Fruit fly (Drosophila melanogaster): ENCODE results near the gene CG32119.

Gene CG32119

DNA sequence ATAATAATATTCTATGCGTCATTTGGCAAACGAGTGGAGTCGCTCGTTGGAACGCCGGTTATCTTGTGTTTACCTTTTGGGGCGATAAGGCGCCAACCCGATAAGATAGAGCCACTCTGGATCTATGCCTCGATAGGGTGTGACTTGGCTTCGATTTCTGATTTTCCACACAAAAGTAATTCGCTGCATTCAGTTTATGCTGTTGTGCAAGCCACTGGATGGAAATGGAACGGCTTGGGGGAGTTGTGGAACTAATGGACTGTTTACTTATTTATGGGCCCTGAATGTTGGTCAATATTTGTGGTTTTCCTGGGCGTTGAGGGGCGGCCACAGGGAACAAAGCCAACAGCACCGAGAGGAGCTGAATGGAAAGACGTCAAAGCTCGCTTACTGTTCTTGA lies 15.8 kb downstream of the CG32119 start (continued):
- TF ChIP-seq lov (optimal IDR thresholded peaks at IDR 0.05): no peak
- no peak for TF ChIP-seq lov (GFP tag; IDR thresholded peaks at IDR 0.05)
- no peak for TF ChIP-seq CG6791 (GFP tag; IDR thresholded peaks at IDR 0.05; ENCODE audit: partially characterized antibody)
- TF ChIP-seq otp (GFP tag; IDR thresholded peaks at IDR 0.05): 0 out of 3 replicates have a peak, but pooled peaks have one; percentile 16
- TF ChIP-seq knrl (GFP tag; IDR thresholded peaks at IDR 0.05; ENCODE audit: partially characterized antibody): no peak
- TF ChIP-seq vfl (GFP tag; optimal IDR thresholded peaks at IDR 0.05): no peak
- no peak for TF ChIP-seq ftz-f1 (GFP tag; optimal IDR thresholded peaks at IDR 0.05)
- TF ChIP-seq CG5953 (GFP tag; IDR thresholded peaks at IDR 0.05): no peak
- peak; percentile 44 for TF ChIP-seq CG7745 (tag; optimal IDR thresholded peaks at IDR 0.05)
- no peak for TF ChIP-seq C15 (GFP tag; IDR thresholded peaks at IDR 0.05)
- TF ChIP-seq CG6254 (GFP tag; optimal IDR thresholded peaks at IDR 0.05): peak; percentile 55
- TF ChIP-seq crp (GFP tag; optimal IDR thresholded peaks at IDR 0.05): no peak
- no peak for TF ChIP-seq disco-r (GFP tag; optimal IDR thresholded peaks at IDR 0.05)
- no peak for TF ChIP-seq BEAF-32 (GFP tag; optimal IDR thresholded peaks at IDR 0.05)
- no peak for TF ChIP-seq dmrt99B (tag; optimal IDR thresholded peaks at IDR 0.05)
- TF ChIP-seq sd (tag; optimal IDR thresholded peaks at IDR 0.05): peak; percentile 33
- TF ChIP-seq CG17359 (tag; optimal IDR thresholded peaks at IDR 0.05): peak; percentile 16
- TF ChIP-seq CG18011 (GFP tag; optimal IDR thresholded peaks at IDR 0.05): no peak
- TF ChIP-seq jumu (GFP tag; optimal IDR thresholded peaks at IDR 0.05): no peak
- no peak for TF ChIP-seq CG14050 (GFP tag; IDR thresholded peaks at IDR 0.05)
- TF ChIP-seq slbo (GFP tag; IDR thresholded peaks at IDR 0.05): 0 out of 2 replicates have a peak, but pooled peaks have one; percentile 20
- TF ChIP-seq crol (GFP tag; IDR thresholded peaks at IDR 0.05): 0 out of 2 replicates have a peak, but pooled peaks have one; percentile 30
- no peak for TF ChIP-seq Usf (GFP tag; optimal IDR thresholded peaks at IDR 0.05)
- TF ChIP-seq ac (GFP tag; optimal IDR thresholded peaks at IDR 0.05): no peak
- TF ChIP-seq Dip3 (GFP tag; optimal IDR thresholded peaks at IDR 0.05): no peak
- TF ChIP-seq danr (GFP tag; IDR thresholded peaks at IDR 0.05): no peak
- no peak for TF ChIP-seq tin (GFP tag; optimal IDR thresholded peaks at IDR 0.05)
- no peak for TF ChIP-seq CG3281 (GFP tag; optimal IDR thresholded peaks at IDR 0.05)
- no peak for TF ChIP-seq CG18599 (GFP tag; optimal IDR thresholded peaks at IDR 0.05)
- TF ChIP-seq ash1 (GFP tag; optimal IDR thresholded peaks at IDR 0.05): no peak
- TF ChIP-seq HLH3B (GFP tag; IDR thresholded peaks at IDR 0.05): no peak; the same call in 1 of the 2 replicates
- TF ChIP-seq CG11398 (GFP tag; optimal IDR thresholded peaks at IDR 0.05): no peak
- no peak for TF ChIP-seq maf-S (GFP tag; optimal IDR thresholded peaks at IDR 0.05)
- TF ChIP-seq nerfin-2 (GFP tag; IDR thresholded peaks at IDR 0.05; ENCODE audit: partially characterized antibody): no peak
- TF ChIP-seq grn (GFP tag; optimal IDR thresholded peaks at IDR 0.05): peak; percentile 93
- TF ChIP-seq CG4820 (GFP tag; optimal IDR thresholded peaks at IDR 0.05): no peak
- TF ChIP-seq sqz (GFP tag; optimal IDR thresholded peaks at IDR 0.05): no peak
- peak; percentile 39 for TF ChIP-seq Vsx1 (GFP tag; optimal IDR thresholded peaks at IDR 0.05)
- no peak for TF ChIP-seq nmo (GFP tag; optimal IDR thresholded peaks at IDR 0.05)
- TF ChIP-seq chinmo (GFP tag; IDR thresholded peaks at IDR 0.05; ENCODE audit: partially characterized antibody): peak; percentile 77; the same call in 1 of the 4 replicates
- no peak for TF ChIP-seq tll (GFP tag; optimal IDR thresholded peaks at IDR 0.05)
- TF ChIP-seq Aef1 (GFP tag; IDR thresholded peaks at IDR 0.05): no peak
- no peak for TF ChIP-seq CG9876 (GFP tag; optimal IDR thresholded peaks at IDR 0.05)
- TF ChIP-seq CG6854 (GFP tag; optimal IDR thresholded peaks at IDR 0.05): no peak
- TF ChIP-seq Lim3 (GFP tag; IDR thresholded peaks at IDR 0.05): no peak
- peak; percentile 13; the same call in 1 of the 2 replicates for TF ChIP-seq CG31441 (GFP tag; IDR thresholded peaks at IDR 0.05)
- no peak for TF ChIP-seq HLH4C (GFP tag; IDR thresholded peaks at IDR 0.05; ENCODE audit: partially characterized antibody)
- no peak for TF ChIP-seq gt (GFP tag; IDR thresholded peaks at IDR 0.05)
- peak; percentile 49 for TF ChIP-seq CG10543 (GFP tag; optimal IDR thresholded peaks at IDR 0.05)
- no peak for TF ChIP-seq CG9215 (GFP tag; IDR thresholded peaks at IDR 0.05)

All from whole organism, embryonic.